Fruit fly (Drosophila melanogaster) whole organism, embryonic: ENCODE measurements around the gene CG13315.
A peak's percentile ranks its signal among the peaks of the same experiment; 100 is the strongest.

ENCODE experiments used
- ATbp ChIP-seq: fragments of 200-800 bp; sonication (Bioruptor generic); optimal IDR thresholded peaks from 2 replicates; lab custom pipeline; 2017; ENCODE audit warnings: missing biosample characterization, mild to moderate bottlenecking, missing genetic modification characterization, missing genetic modification reagents
- Asciz ChIP-seq: fragments of 200-800 bp; sonication (Bioruptor generic); optimal IDR thresholded peaks from 2 replicates; lab custom pipeline; 2017; ENCODE audit warnings: missing biosample characterization, mild to moderate bottlenecking, missing genetic modification characterization, missing genetic modification reagents
- Atf3 ChIP-seq: fragments of 200-800 bp; sonication (Bioruptor generic); optimal IDR thresholded peaks from 3 replicates; lab custom pipeline; 2016; ENCODE audit warnings: missing biosample characterization, missing genetic modification characterization
- CG10267 ChIP-seq: fragments of 200-800 bp; sonication (Bioruptor generic); optimal IDR thresholded peaks from 2 replicates; lab custom pipeline; 2018; ENCODE audit warnings: missing biosample characterization, mild to moderate bottlenecking, missing genetic modification characterization, moderate library complexity
- CG12155 ChIP-seq: fragments of 200-800 bp; sonication (Bioruptor generic); optimal IDR thresholded peaks from 3 replicates; lab custom pipeline; 2016; ENCODE audit warnings: missing biosample characterization, missing genetic modification characterization
- CG14050 ChIP-seq: fragments of 200-800 bp; sonication (Bioruptor generic); IDR thresholded peaks from 3 replicates; pipeline ENCODE4 v1.3.6; 2022; ENCODE audit warnings: missing biosample characterization, missing genetic modification characterization
- CG2875 ChIP-seq: fragments of 200-800 bp; sonication (Bioruptor generic); optimal IDR thresholded peaks from 2 replicates; lab custom pipeline; 2017; ENCODE audit warnings: missing biosample characterization, mild to moderate bottlenecking, missing genetic modification characterization, missing genetic modification reagents
- CG30403 ChIP-seq: fragments of 200-800 bp; sonication (Bioruptor generic); optimal IDR thresholded peaks from 3 replicates; lab custom pipeline; 2016; ENCODE audit warnings: missing biosample characterization, missing genetic modification characterization
- CG3281 ChIP-seq: fragments of 200-800 bp; sonication (Bioruptor generic); optimal IDR thresholded peaks from 3 replicates; lab custom pipeline; 2017; ENCODE audit warnings: missing biosample characterization, mild to moderate bottlenecking, missing genetic modification characterization
- CG33557 ChIP-seq: fragments of 200-800 bp; sonication (Bioruptor generic); optimal IDR thresholded peaks from 2 replicates; lab custom pipeline; 2019; ENCODE audit warnings: missing biosample characterization, mild to moderate bottlenecking, missing genetic modification characterization, moderate library complexity
- CG43689 ChIP-seq: fragments of 200-800 bp; sonication (Bioruptor generic); IDR thresholded peaks from 2 replicates; pipeline ENCODE4 v1.3.6; 2022; ENCODE audit warnings: missing biosample characterization, missing genetic modification characterization
- CG6689 ChIP-seq: fragments of 200-800 bp; sonication (Bioruptor generic); IDR thresholded peaks from 2 replicates; pipeline ENCODE4 v1.3.6; 2022; ENCODE audit warnings: missing biosample characterization, missing genetic modification characterization
- CG7271 ChIP-seq: fragments of 200-800 bp; sonication (Bioruptor generic); optimal IDR thresholded peaks from 2 replicates; lab custom pipeline; 2018; ENCODE audit warnings: missing biosample characterization, mild to moderate bottlenecking, missing genetic modification characterization, moderate library complexity
- CG7372 ChIP-seq: fragments of 200-800 bp; sonication (Bioruptor generic); IDR thresholded peaks from 2 replicates; pipeline ENCODE4 v1.3.6; 2022; ENCODE audit warnings: missing biosample characterization, missing genetic modification characterization
- CG8388 ChIP-seq: fragments of 200-800 bp; sonication (Bioruptor generic); optimal IDR thresholded peaks from 2 replicates; lab custom pipeline; 2019; ENCODE audit warnings: missing biosample characterization, mild to moderate bottlenecking, missing genetic modification characterization, moderate library complexity
- CG9215 ChIP-seq: fragments of 200-800 bp; sonication (Bioruptor generic); IDR thresholded peaks from 2 replicates; pipeline ENCODE4 v1.3.6; 2022; ENCODE audit warnings: missing biosample characterization, missing genetic modification characterization
- Dbx ChIP-seq: fragments of 200-800 bp; sonication (Bioruptor generic); IDR thresholded peaks from 3 replicates; pipeline ENCODE4 v1.3.6; 2022; ENCODE audit warnings: missing biosample characterization, missing genetic modification characterization
- Dfd ChIP-seq, 2 experiments: fragments of >200 bp; optimal IDR thresholded peaks; 2 replicates each; lab custom pipeline; 2017; ENCODE audit warnings: missing biosample characterization in 2 of 2, missing genetic modification characterization in 2 of 2
- Dip3 ChIP-seq: fragments of 200-800 bp; sonication (Bioruptor generic); optimal IDR thresholded peaks from 3 replicates; lab custom pipeline; 2016; ENCODE audit warnings: missing biosample characterization, missing genetic modification characterization
- Dp ChIP-seq: fragments of 200-800 bp; sonication (Bioruptor generic); optimal IDR thresholded peaks from 2 replicates; lab custom pipeline; 2018; ENCODE audit warnings: missing biosample characterization, mild to moderate bottlenecking, missing genetic modification characterization, moderate library complexity
- Eip74EF ChIP-seq, 2 experiments: fragments of 200-800 bp in 1 of 2; fragments of >200 bp in 1 of 2; sonication (Bioruptor generic) in 1 of 2; optimal IDR thresholded peaks; 2 replicates each; lab custom pipeline; 2017 to 2019; ENCODE audit warnings: missing biosample characterization in 2 of 2, missing genetic modification characterization in 2 of 2, mild to moderate bottlenecking in 1 of 2, moderate library complexity in 1 of 2
- Lim3 ChIP-seq: fragments of 200-800 bp; sonication (Bioruptor generic); IDR thresholded peaks from 2 replicates; pipeline ENCODE4 v1.3.6; 2022; ENCODE audit warnings: missing biosample characterization, missing genetic modification characterization
- NC2α ChIP-seq: fragments of 200-800 bp; sonication (Bioruptor generic); optimal IDR thresholded peaks from 2 replicates; lab custom pipeline; 2016; ENCODE audit warnings: missing biosample characterization, missing genetic modification characterization
- Nf-YC ChIP-seq: fragments of 200-800 bp; optimal IDR thresholded peaks from 3 replicates; lab custom pipeline; 2019; ENCODE audit warnings: missing biosample characterization, mild to moderate bottlenecking, missing genetic modification characterization, moderate library complexity
- Rfx ChIP-seq: fragments of 200-800 bp; sonication (Bioruptor generic); IDR thresholded peaks from 2 replicates; pipeline ENCODE4 v1.3.6; 2022; ENCODE audit warnings: missing biosample characterization, missing genetic modification characterization
- Sin3A ChIP-seq: fragments of >200 bp; optimal IDR thresholded peaks from 2 replicates; lab custom pipeline; 2018
- Xbp1 ChIP-seq: fragments of 200-800 bp; sonication (Bioruptor generic); optimal IDR thresholded peaks from 3 replicates; lab custom pipeline; 2016; ENCODE audit warnings: missing biosample characterization, mild to moderate bottlenecking, missing genetic modification characterization
- ase ChIP-seq: fragments of 200-800 bp; sonication (Bioruptor generic); IDR thresholded peaks from 3 replicates; pipeline ENCODE4 v1.3.6; 2022; ENCODE audit warnings: missing biosample characterization, missing genetic modification characterization
- bcd ChIP-seq: fragments of 200-800 bp; sonication (Bioruptor generic); optimal IDR thresholded peaks from 2 replicates; lab custom pipeline; 2017; ENCODE audit warnings: missing biosample characterization, mild to moderate bottlenecking, missing genetic modification characterization
- br ChIP-seq: fragments of >200 bp; optimal IDR thresholded peaks from 2 replicates; lab custom pipeline; 2017
- bsh ChIP-seq, 2 experiments: fragments of 200-800 bp; sonication (Bioruptor generic); optimal IDR thresholded peaks; 2 replicates each; lab custom pipeline; 2017 to 2018; ENCODE audit warnings: mild to moderate bottlenecking in 2 of 2, missing biosample characterization in 2 of 2, missing genetic modification characterization in 2 of 2, moderate library complexity in 1 of 2
- chinmo ChIP-seq: fragments of 200-800 bp; sonication (Bioruptor generic); IDR thresholded peaks from 4 replicates; pipeline ENCODE4 v1.3.6; 2022; ENCODE audit warnings: missing biosample characterization, missing genetic modification characterization; ENCODE audit not compliant: partially characterized antibody
- crp ChIP-seq, 2 experiments: fragments of 200-800 bp; sonication (Bioruptor generic); optimal IDR thresholded peaks; 2 replicates in 1 of 2; 3 replicates in 1 of 2; lab custom pipeline; 2017; ENCODE audit warnings: missing biosample characterization in 2 of 2, missing genetic modification characterization in 2 of 2, mild to moderate bottlenecking in 1 of 2, moderate library complexity in 1 of 2
- danr ChIP-seq: fragments of 200-800 bp; sonication (Bioruptor generic); IDR thresholded peaks from 2 replicates; pipeline ENCODE4 v1.3.6; 2022; ENCODE audit warnings: missing biosample characterization, missing genetic modification characterization
- fru ChIP-seq: fragments of >200 bp; optimal IDR thresholded peaks from 2 replicates; lab custom pipeline; 2017
- gcm ChIP-seq: fragments of 200-800 bp; sonication (Bioruptor generic); optimal IDR thresholded peaks from 2 replicates; lab custom pipeline; 2019; ENCODE audit warnings: missing biosample characterization, mild to moderate bottlenecking, missing genetic modification characterization, moderate library complexity
- hth ChIP-seq: fragments of >200 bp; optimal IDR thresholded peaks from 2 replicates; lab custom pipeline; 2017; ENCODE audit warnings: inconsistent platforms
- inv ChIP-seq: fragments of 200-800 bp; sonication (Bioruptor generic); IDR thresholded peaks from 2 replicates; pipeline ENCODE4 v1.3.6; 2022; ENCODE audit warnings: missing biosample characterization, missing genetic modification characterization; ENCODE audit not compliant: partially characterized antibody
- kay ChIP-seq: fragments of 200-800 bp; sonication (Bioruptor generic); optimal IDR thresholded peaks from 2 replicates; lab custom pipeline; 2016; ENCODE audit warnings: missing biosample characterization, missing genetic modification characterization
- klu ChIP-seq: fragments of 200-800 bp; sonication (Bioruptor generic); IDR thresholded peaks from 2 replicates; pipeline ENCODE4 v1.3.6; 2022; ENCODE audit warnings: missing biosample characterization, missing genetic modification characterization
- lilli ChIP-seq: fragments of 200-800 bp; sonication (Bioruptor generic); optimal IDR thresholded peaks from 3 replicates; lab custom pipeline; 2016; ENCODE audit warnings: missing biosample characterization, missing genetic modification characterization
- org-1 ChIP-seq: fragments of 200-800 bp; sonication (Bioruptor generic); optimal IDR thresholded peaks from 2 replicates; lab custom pipeline; 2017; ENCODE audit warnings: missing biosample characterization, missing genetic modification characterization
- pan ChIP-seq, 4 experiments: fragments of >200 bp in 3 of 4; fragments of 200-800 bp in 1 of 4; sonication (Bioruptor generic) in 1 of 4; optimal IDR thresholded peaks in 3 of 4; IDR thresholded peaks in 1 of 4; 2 replicates each; pipeline versions ENCODE4 v1.3.6 to Lab custom; 2017 to 2022; ENCODE audit warnings: missing biosample characterization in 2 of 4, missing genetic modification characterization in 2 of 4, mixed read lengths in 1 of 4
- slp2 ChIP-seq: fragments of 200-800 bp; sonication (Bioruptor generic); optimal IDR thresholded peaks from 2 replicates; lab custom pipeline; 2016; ENCODE audit warnings: missing biosample characterization, missing genetic modification characterization
- tna ChIP-seq: fragments of 200-800 bp; sonication (Bioruptor generic); IDR thresholded peaks from 2 replicates; pipeline ENCODE4 v1.3.6; 2022; ENCODE audit warnings: missing biosample characterization, missing genetic modification characterization; ENCODE audit not compliant: partially characterized antibody
- ttk ChIP-seq: fragments of 200-800 bp; sonication (Bioruptor generic); IDR thresholded peaks from 2 replicates; pipeline ENCODE4 v2.1.2; 2022; ENCODE audit warnings: missing biosample characterization, missing genetic modification characterization
- unc-4 ChIP-seq: fragments of 200-800 bp; sonication (Bioruptor generic); IDR thresholded peaks from 2 replicates; pipeline ENCODE4 v1.3.6; 2022; ENCODE audit warnings: missing biosample characterization, missing genetic modification characterization; ENCODE audit not compliant: partially characterized antibody
- vnd ChIP-seq: fragments of 200-800 bp; sonication (Bioruptor generic); IDR thresholded peaks from 3 replicates; pipeline ENCODE4 v1.3.6; 2022; ENCODE audit warnings: missing biosample characterization, missing genetic modification characterization; ENCODE audit not compliant: partially characterized antibody
- vvl ChIP-seq: fragments of 200-800 bp; sonication (Bioruptor generic); IDR thresholded peaks from 2 replicates; pipeline ENCODE4 v1.3.6; 2022; ENCODE audit warnings: missing biosample characterization, missing genetic modification characterization
- z ChIP-seq: fragments of 200-800 bp; sonication (Bioruptor generic); IDR thresholded peaks from 3 replicates; pipeline ENCODE4 v1.3.6; 2022; ENCODE audit warnings: missing biosample characterization, missing genetic modification characterization
- zf30C ChIP-seq: fragments of 200-800 bp; sonication (Bioruptor generic); optimal IDR thresholded peaks from 3 replicates; lab custom pipeline; 2018; ENCODE audit warnings: missing biosample characterization, mild to moderate bottlenecking, missing genetic modification characterization

CG13315 gene

dm6 chr3L:9065997-9066441 lies 30.7 kb upstream of the CG13315 start, which contains the start of gene Argk1 (continued):
- TF ChIP-seq org-1 (peak; percentile 42), ase (GFP tag; lab: Robert Waterston, UW) (0 out of 3 replicates have a peak, but pooled peaks have one; percentile 16), CG8388 (peak; percentile 14), tna (no peak), CG10267 (peak; percentile 4), danr (no peak), ATbp (peak; percentile 9), bsh (GFP tag; optimal IDR thresholded peaks at IDR 0.05; lab: Kevin White, UChicago) (peak in 1 of 2 experiments; percentile 28), zf30C (peak; percentile 69), CG7271 (tag; lab: Kevin White, UChicago) (no peak), CG9215 (GFP tag; lab: Robert Waterston, UW) (peak; percentile 68), klu (GFP tag; lab: Robert Waterston, UW) (0 out of 2 replicates have a peak, but pooled peaks have one; percentile 29), bcd (GFP tag; lab: Kevin White, UChicago) (peak; percentile 10), hth (no peak), lilli (peak; percentile 66), inv (GFP tag; lab: Robert Waterston, UW) (no peak), Dip3 (GFP tag; lab: Kevin White, UChicago) (peak; percentile 49), CG14050 (GFP tag; lab: Robert Waterston, UW) (peak; percentile 32; the same call in 1 of the 3 replicates), Atf3 (GFP tag; lab: Kevin White, UChicago) (no peak), CG6689 (peak; percentile 32; the same call in 1 of the 2 replicates), CG2875 (GFP tag; lab: Kevin White, UChicago) (no peak), pan (optimal IDR thresholded peaks at IDR 0.05; lab: Kevin White, UChicago) (no peak), pan (GFP tag; optimal IDR thresholded peaks at IDR 0.05 in 1 of 2, IDR thresholded peaks at IDR 0.05 in 1 of 2) (peak in 1 of 2 experiments; percentile 69), Dp (GFP tag; lab: Kevin White, UChicago) (no peak), Sin3A (lab: Kevin White, UChicago) (no peak), Asciz (GFP tag; lab: Kevin White, UChicago) (no peak), CG43689 (no peak), CG30403 (GFP tag; lab: Kevin White, UChicago) (peak; percentile 46), chinmo (GFP tag; lab: Robert Waterston, UW) (no peak), Xbp1 (GFP tag; lab: Kevin White, UChicago) (peak; percentile 58), vnd (GFP tag; lab: Robert Waterston, UW) (no peak), vvl (GFP tag; lab: Robert Waterston, UW) (0 out of 2 replicates have a peak, but pooled peaks have one; percentile 26), Rfx (GFP tag; lab: Robert Waterston, UW) (peak; percentile 71), z (GFP tag; lab: Robert Waterston, UW) (no peak), CG7372 (GFP tag; lab: Robert Waterston, UW) (no peak), Dfd (GFP tag; optimal IDR thresholded peaks at IDR 0.05; lab: Kevin White, UChicago) (no peak), gcm (GFP tag; lab: Kevin White, UChicago) (no peak), CG12155 (GFP tag; lab: Kevin White, UChicago) (peak; percentile 60), unc-4 (no peak), CG3281 (GFP tag; lab: Kevin White, UChicago) (peak; percentile 41), Dbx (GFP tag; lab: Robert Waterston, UW) (0 out of 3 replicates have a peak, but pooled peaks have one; percentile 11), slp2 (GFP tag; lab: Kevin White, UChicago) (no peak), ttk (GFP tag; lab: Robert Waterston, UW) (no peak), NC2α (GFP tag; lab: Kevin White, UChicago) (no peak), fru (lab: Kevin White, UChicago) (no peak), br (lab: Kevin White, UChicago) (no peak), Nf-YC (tag; lab: Kevin White, UChicago) (peak; percentile 38), Eip74EF (GFP tag; optimal IDR thresholded peaks at IDR 0.05; lab: Kevin White, UChicago) (peak in 1 of 2 experiments; percentile 43), kay (GFP tag; lab: Kevin White, UChicago) (no peak), CG33557 (no peak), Lim3 (GFP tag; lab: Robert Waterston, UW) (no peak), crp (GFP tag; optimal IDR thresholded peaks at IDR 0.05; lab: Kevin White, UChicago) (no peak)
